Worm (Caenorhabditis elegans) whole organism, L1 larva: Measurements from ENCODE around the gene Y116A8C.29.
A peak's percentile ranks its signal among the peaks of the same experiment; 100 is the strongest.

Experiments used
- C04F5.9 ChIP-seq: sonication (generic microtip); optimal IDR thresholded peaks from 2 replicates; lab custom pipeline; 2016; ENCODE audit warnings: missing genetic modification characterization, missing compliant biosample characterization
- C34B4.2 ChIP-seq: sonication (generic microtip); optimal IDR thresholded peaks from 2 replicates; lab custom pipeline; 2017; ENCODE audit warnings: mild to moderate bottlenecking, missing genetic modification characterization, missing compliant biosample characterization
- aha-1 ChIP-seq: fragments of 150-350 bp; optimal IDR thresholded peaks from 2 replicates; lab custom pipeline; 2014; ENCODE audit warnings: missing biosample characterization, missing genetic modification characterization
- alr-1 ChIP-seq: fragments of 200-800 bp; sonication (Bioruptor generic); optimal IDR thresholded peaks from 2 replicates; lab custom pipeline; 2018; ENCODE audit warnings: borderline replicate concordance, mild to moderate bottlenecking, missing genetic modification characterization, missing compliant biosample characterization
- ama-1 ChIP-seq: fragments of 150-350 bp; optimal IDR thresholded peaks from 2 replicates; lab custom pipeline; 2014
- ceh-8 ChIP-seq: fragments of 200-800 bp; sonication (Bioruptor generic); optimal IDR thresholded peaks from 2 replicates; lab custom pipeline; 2018; ENCODE audit warnings: mild to moderate bottlenecking, missing genetic modification characterization, moderate library complexity, missing compliant biosample characterization
- ceh-88 ChIP-seq: fragments of 200-800 bp; sonication (Bioruptor generic); IDR thresholded peaks from 2 replicates; pipeline ENCODE4 v1.3.6; 2022; ENCODE audit warnings: missing genetic modification characterization, missing compliant biosample characterization
- ceh-90 ChIP-seq: sonication (generic microtip); optimal IDR thresholded peaks from 2 replicates; lab custom pipeline; 2016; ENCODE audit warnings: missing genetic modification characterization, missing compliant biosample characterization
- ces-1 ChIP-seq: fragments of 150-350 bp; optimal IDR thresholded peaks from 2 replicates; lab custom pipeline; 2014; ENCODE audit warnings: missing biosample characterization, missing genetic modification reagents, missing genetic modification characterization
- dpl-1 ChIP-seq, 3 experiments: fragments of 150-350 bp in 2 of 3; sonication (generic microtip) in 1 of 3; optimal IDR thresholded peaks; 2 replicates each; lab custom pipeline; 2014 to 2017; ENCODE audit warnings: missing biosample characterization in 3 of 3, missing genetic modification characterization in 3 of 3, missing genetic modification reagents in 3 of 3
- dsc-1 ChIP-seq: sonication (generic microtip); optimal IDR thresholded peaks from 2 replicates; lab custom pipeline; 2016; ENCODE audit warnings: mild to moderate bottlenecking, missing genetic modification characterization, missing compliant biosample characterization
- efl-1 ChIP-seq, 4 experiments: fragments of 150-350 bp; optimal IDR thresholded peaks in 3 of 4; peaks in 1 of 4; 1 replicate in 1 of 4; 2 replicates in 3 of 4; lab custom pipeline; 2014; ENCODE audit warnings: missing biosample characterization in 2 of 4, missing genetic modification characterization in 2 of 4, missing genetic modification reagents in 2 of 4
- egl-27 ChIP-seq, 2 experiments: fragments of 150-350 bp in 1 of 2; sonication (generic microtip); optimal IDR thresholded peaks; 3 replicates each; lab custom pipeline; 2017 to 2018; ENCODE audit warnings: missing biosample characterization in 2 of 2, missing genetic modification characterization in 2 of 2, missing genetic modification reagents in 2 of 2
- ets-5 ChIP-seq: fragments of 200-800 bp; sonication (Bioruptor generic); IDR thresholded peaks from 2 replicates; pipeline ENCODE4 v1.3.6; 2022; ENCODE audit warnings: missing genetic modification characterization, missing compliant biosample characterization
- fkh-4 ChIP-seq: sonication (generic microtip); optimal IDR thresholded peaks from 2 replicates; lab custom pipeline; 2016; ENCODE audit warnings: missing compliant biosample characterization, missing genetic modification characterization, borderline replicate concordance
- fos-1 ChIP-seq: fragments of 150-350 bp; optimal IDR thresholded peaks from 2 replicates; lab custom pipeline; 2014; ENCODE audit warnings: missing biosample characterization, missing genetic modification characterization
- grh-1 ChIP-seq: fragments of 200-800 bp; sonication (Bioruptor generic); IDR thresholded peaks from 2 replicates; pipeline ENCODE4 v1.3.6; 2022; ENCODE audit warnings: missing genetic modification reagents, missing genetic modification characterization, missing compliant biosample characterization
- lin-15B ChIP-seq: fragments of 150-350 bp; sonication (generic microtip); optimal IDR thresholded peaks from 3 replicates; lab custom pipeline; 2014; ENCODE audit warnings: missing biosample characterization, missing genetic modification characterization
- mef-2 ChIP-seq: fragments of 150-350 bp; optimal IDR thresholded peaks from 2 replicates; lab custom pipeline; 2014; ENCODE audit warnings: missing biosample characterization, missing genetic modification characterization
- nhr-12 ChIP-seq: sonication (generic microtip); optimal IDR thresholded peaks from 2 replicates; lab custom pipeline; 2017; ENCODE audit warnings: missing biosample characterization, missing genetic modification characterization
- nhr-19 ChIP-seq: fragments of 200-800 bp; sonication (Bioruptor generic); conservative IDR thresholded peaks from 2 replicates; pipeline ENCODE4 v1.3.6; 2022; ENCODE audit warnings: missing genetic modification characterization, missing compliant biosample characterization
- nhr-20 ChIP-seq: sonication (generic microtip); optimal IDR thresholded peaks from 2 replicates; lab custom pipeline; 2016; ENCODE audit warnings: mild to moderate bottlenecking, missing genetic modification characterization, missing compliant biosample characterization
- nhr-28 ChIP-seq: fragments of 150-350 bp; optimal IDR thresholded peaks from 2 replicates; lab custom pipeline; 2014; ENCODE audit warnings: missing biosample characterization, missing genetic modification characterization
- nhr-71 ChIP-seq: sonication (generic microtip); optimal IDR thresholded peaks from 2 replicates; lab custom pipeline; 2016; ENCODE audit warnings: mild to moderate bottlenecking, missing genetic modification characterization, moderate library complexity, missing compliant biosample characterization
- nhr-85 ChIP-seq: sonication (generic microtip); peaks from one replicate; lab custom pipeline; 2016; ENCODE audit warnings: missing genetic modification characterization, inconsistent platforms, missing compliant biosample characterization
- sptf-1 ChIP-seq: fragments of 150-350 bp; optimal IDR thresholded peaks from 2 replicates; lab custom pipeline; 2014; ENCODE audit warnings: missing biosample characterization, missing genetic modification characterization
- sup-37 ChIP-seq: fragments of 200-800 bp; sonication (Bioruptor generic); optimal IDR thresholded peaks from 2 replicates; lab custom pipeline; 2018; ENCODE audit warnings: mild to moderate bottlenecking, missing genetic modification characterization, missing compliant biosample characterization
- unc-130 ChIP-seq: fragments of 150-350 bp; optimal IDR thresholded peaks from 2 replicates; lab custom pipeline; 2017; ENCODE audit warnings: missing biosample characterization, missing genetic modification characterization, inconsistent platforms
- unc-62 ChIP-seq: fragments of 150-350 bp; optimal IDR thresholded peaks from 2 replicates; lab custom pipeline; 2014; ENCODE audit warnings: missing biosample characterization, missing genetic modification reagents, missing genetic modification characterization
- vab-15 ChIP-seq: sonication (generic microtip); optimal IDR thresholded peaks from 2 replicates; lab custom pipeline; 2017; ENCODE audit warnings: missing genotype, mild to moderate bottlenecking, missing genetic modification characterization, missing compliant biosample characterization
- zag-1 ChIP-seq: fragments of 150-350 bp; optimal IDR thresholded peaks from 2 replicates; lab custom pipeline; 2014; ENCODE audit warnings: missing biosample characterization, missing genetic modification characterization
- zip-4 ChIP-seq: fragments of 200-800 bp; sonication (Bioruptor generic); optimal IDR thresholded peaks from 2 replicates; lab custom pipeline; 2018; ENCODE audit warnings: mild to moderate bottlenecking, missing genetic modification characterization, moderate library complexity, missing compliant biosample characterization
- ztf-4 ChIP-seq: fragments of 150-350 bp; optimal IDR thresholded peaks from 2 replicates; lab custom pipeline; 2014; ENCODE audit warnings: missing biosample characterization, missing genetic modification characterization

Y116A8C.29 gene

DNA sequence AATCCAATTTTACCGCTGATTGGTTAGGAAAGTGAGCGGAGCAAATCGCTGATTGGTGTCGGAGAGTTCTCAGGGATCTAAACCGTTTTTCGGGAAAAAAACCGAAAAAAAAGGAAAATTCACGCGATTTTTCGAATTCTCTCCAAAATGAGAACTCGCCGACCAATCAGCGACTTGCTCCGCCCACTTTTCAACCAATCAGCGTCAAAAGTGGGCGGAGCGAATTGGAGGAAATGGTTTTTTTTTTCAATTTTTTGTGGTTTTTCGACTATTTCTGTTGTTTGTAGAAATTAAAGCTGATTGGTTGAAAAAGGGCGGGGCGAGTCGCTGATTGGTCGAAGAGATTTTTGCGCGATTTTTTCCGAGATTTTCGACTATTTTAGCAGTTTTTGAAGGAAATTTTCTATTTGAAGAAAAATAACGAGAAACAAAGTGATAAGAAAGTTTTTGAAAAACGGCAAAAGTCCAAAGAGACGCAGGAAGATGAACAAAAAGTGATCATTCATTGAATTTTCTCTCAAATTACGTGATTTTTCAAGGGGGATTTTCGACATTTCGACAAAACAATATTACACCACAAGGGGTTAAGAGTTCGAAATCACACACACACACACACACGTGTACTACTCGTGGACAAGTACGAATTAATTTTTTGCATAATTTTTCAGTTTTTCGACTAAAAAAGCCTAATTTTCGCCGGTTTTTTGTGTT lies 7.0 kb downstream of the Y116A8C.29 start (continued):
- TF ChIP-seq ets-5 (GFP tag; lab: Robert Waterston, UW), result no peak
- TF ChIP-seq nhr-71, result peak; percentile 17
- no peak for TF ChIP-seq sptf-1 (tag; lab: Kevin White, UChicago)
- TF ChIP-seq ztf-4, result no peak
- TF ChIP-seq aha-1 (tag; lab: Kevin White, UChicago), result no peak
- no peak for TF ChIP-seq egl-27 (tag; optimal IDR thresholded peaks at IDR 0.05; lab: Kevin White, UChicago)
- no peak for TF ChIP-seq sup-37 (GFP tag; lab: Kevin White, UChicago)
- no peak for TF ChIP-seq C04F5.9
- no peak for TF ChIP-seq vab-15 (tag; lab: Kevin White, UChicago)
- TF ChIP-seq zip-4 (GFP tag; lab: Kevin White, UChicago), result no peak
- TF ChIP-seq ceh-8 (GFP tag; lab: Kevin White, UChicago), result no peak
- peak; percentile 34; the same call in 1 of the 2 replicates for TF ChIP-seq nhr-19 (GFP tag; lab: Robert Waterston, UW)
- TF ChIP-seq mef-2 (tag; lab: Kevin White, UChicago), result no peak

DNA sequence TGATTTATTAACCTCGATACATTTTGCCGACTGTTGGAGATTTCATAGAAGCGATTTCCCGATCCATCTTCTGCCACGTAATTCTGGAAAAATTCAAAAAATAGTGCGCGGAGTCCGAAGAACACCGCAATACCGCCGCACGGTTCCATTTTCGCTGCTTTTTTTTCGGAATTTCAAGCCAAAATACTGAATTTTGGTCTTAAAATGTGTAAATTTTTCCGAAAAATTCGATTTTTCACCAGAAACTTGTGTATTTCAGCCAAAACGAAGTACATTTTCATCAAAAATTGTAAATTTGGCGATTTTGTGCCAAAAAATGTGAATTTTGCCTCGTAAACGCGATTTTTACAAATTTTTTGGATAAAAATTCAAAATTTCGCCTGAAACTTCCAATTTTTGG lies 9.3 kb downstream of the Y116A8C.29 start:
- no peak for TF ChIP-seq ama-1
- no peak for TF ChIP-seq sptf-1 (tag; lab: Kevin White, UChicago)
- TF ChIP-seq efl-1 (optimal IDR thresholded peaks at IDR 0.05; lab: Kevin White, UChicago), result no peak
- TF ChIP-seq efl-1 (GFP tag; optimal IDR thresholded peaks at IDR 0.05 in 1 of 2; lab: Kevin White, UChicago), result peak in 1 of 2 experiments; percentile 29

DNA sequence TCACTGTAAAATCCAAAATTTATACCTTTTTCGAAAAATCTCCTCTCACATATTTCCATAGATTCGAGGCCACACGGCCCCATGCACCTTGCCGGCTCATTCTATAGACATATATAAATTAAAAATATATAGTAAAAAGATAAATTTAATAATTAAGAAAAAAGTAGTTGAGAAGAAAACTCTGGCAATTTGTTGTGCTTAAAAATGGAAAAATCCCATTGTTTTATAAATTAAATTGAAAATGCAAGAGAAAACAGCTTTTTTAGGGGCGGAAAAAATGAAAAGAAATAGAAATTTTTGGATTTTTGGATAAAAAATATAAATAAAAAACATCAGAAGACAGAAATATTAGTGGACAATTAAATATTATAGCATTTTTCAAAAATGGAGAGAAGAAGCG lies 9.8 kb downstream of the Y116A8C.29 start, which contains the start of gene Y116A8C.30:
TSS of gene Y116A8C.30 (minus strand) at position 101 of the 400 bp plus-strand sequence.
- TF ChIP-seq nhr-12 (tag; lab: Kevin White, UChicago) (no peak), dsc-1 (tag; lab: Kevin White, UChicago) (no peak), ces-1 (GFP tag; lab: Kevin White, UChicago) (no peak), ceh-8 (GFP tag; lab: Kevin White, UChicago) (no peak), nhr-85 (tag; lab: Kevin White, UChicago) (peak; percentile 30), ztf-4 (no peak), C34B4.2 (tag; lab: Kevin White, UChicago) (no peak), nhr-19 (GFP tag; lab: Robert Waterston, UW) (no peak)

ce11 chrIV:17104157-17104872 lies 10.5 kb downstream of the Y116A8C.29 start:
- TF ChIP-seq efl-1 (optimal IDR thresholded peaks at IDR 0.05; lab: Kevin White, UChicago) (peak; percentile 17 to 22), efl-1 (GFP tag; optimal IDR thresholded peaks at IDR 0.05 in 1 of 2; lab: Kevin White, UChicago) (peak in 1 of 2 experiments; percentile 72), dpl-1 (GFP tag; optimal IDR thresholded peaks at IDR 0.05; lab: Kevin White, UChicago) (peak in 2 of 3 experiments; percentile 20 to 38), ceh-88 (no peak)

- TF ChIP-seq ces-1 (GFP tag; lab: Kevin White, UChicago), result no peak
- no peak for TF ChIP-seq unc-62
- TF ChIP-seq nhr-28 (tag; lab: Kevin White, UChicago), result no peak
- no peak for TF ChIP-seq ceh-90
- TF ChIP-seq alr-1 (tag; lab: Kevin White, UChicago), result no peak
- no peak for TF ChIP-seq C34B4.2 (tag; lab: Kevin White, UChicago)
- TF ChIP-seq nhr-20, result no peak
- TF ChIP-seq unc-130 (tag; lab: Kevin White, UChicago), result no peak
- no peak for TF ChIP-seq grh-1 (GFP tag; lab: Robert Waterston, UW)
- no peak for TF ChIP-seq lin-15B (tag; lab: Kevin White, UChicago)
- TF ChIP-seq ama-1, result no peak
- TF ChIP-seq fos-1 (tag; lab: Kevin White, UChicago), result no peak
- no peak for TF ChIP-seq fkh-4 (tag; lab: Kevin White, UChicago)
- TF ChIP-seq dpl-1 (GFP tag; optimal IDR thresholded peaks at IDR 0.05; lab: Kevin White, UChicago), result no peak
- TF ChIP-seq nhr-19 (GFP tag; lab: Robert Waterston, UW), result no peak
- TF ChIP-seq zag-1 (tag; lab: Kevin White, UChicago), result no peak
Measured at ce11 chrIV:17105578-17105977, 11.8 kb downstream of the Y116A8C.29 start.
